Worm (Caenorhabditis elegans) whole organism, L2 larva: ENCODE data around the gene lgc-28.
"Not testable (repeated sequence)": the region's sequence is repeated elsewhere in the genome, so short reads cannot be mapped to it uniquely, and the experiment has no call there.

Experiments
- R02D3.7 ChIP-seq: fragments of 150-350 bp; optimal IDR thresholded peaks from 2 replicates; lab custom pipeline; 2014; ENCODE audit warnings: missing biosample characterization, missing genetic modification characterization
- Y55F3AM.14 ChIP-seq: fragments of 200-800 bp; sonication (Bioruptor generic); optimal IDR thresholded peaks from 2 replicates; lab custom pipeline; 2018; ENCODE audit warnings: mild to moderate bottlenecking, missing genetic modification characterization, missing compliant biosample characterization
- ZK546.5 ChIP-seq: sonication (generic microtip); optimal IDR thresholded peaks from 2 replicates; lab custom pipeline; 2017; ENCODE audit warnings: missing biosample characterization, missing genetic modification characterization
- ama-1 ChIP-seq: fragments of 150-350 bp; optimal IDR thresholded peaks from 2 replicates; lab custom pipeline; 2018; ENCODE audit warnings: inconsistent platforms
- blmp-1 ChIP-seq: sonication (generic microtip); optimal IDR thresholded peaks from 2 replicates; lab custom pipeline; 2017; ENCODE audit warnings: missing genetic modification characterization, mild to moderate bottlenecking, missing compliant biosample characterization, antibody characterized with exemption, moderate library complexity; ENCODE audit not compliant: insufficient read depth
- ceh-16 ChIP-seq: fragments of 150-350 bp; optimal IDR thresholded peaks from 2 replicates; lab custom pipeline; 2014; ENCODE audit warnings: missing biosample characterization, missing genetic modification characterization
- ceh-82 ChIP-seq: fragments of 150-350 bp; optimal IDR thresholded peaks from 2 replicates; lab custom pipeline; 2014; ENCODE audit warnings: missing biosample characterization, missing genetic modification characterization
- crh-2 ChIP-seq: sonication (generic microtip); optimal IDR thresholded peaks from 2 replicates; lab custom pipeline; 2017; ENCODE audit warnings: missing biosample characterization, missing genetic modification characterization
- dmd-4 ChIP-seq: sonication (generic microtip); optimal IDR thresholded peaks from 2 replicates; lab custom pipeline; 2017; ENCODE audit warnings: missing biosample characterization, missing genetic modification characterization
- egl-27 ChIP-seq: sonication (generic microtip); optimal IDR thresholded peaks from 3 replicates; lab custom pipeline; 2017; ENCODE audit warnings: missing biosample characterization, missing genetic modification reagents, missing genetic modification characterization
- elt-1 ChIP-seq: fragments of 150-350 bp; optimal IDR thresholded peaks from 2 replicates; lab custom pipeline; 2014; ENCODE audit warnings: missing biosample characterization, missing genetic modification characterization
- elt-3 ChIP-seq: sonication (generic microtip); optimal IDR thresholded peaks from 2 replicates; lab custom pipeline; 2017; ENCODE audit warnings: missing biosample characterization, missing genetic modification characterization
- fos-1 ChIP-seq: fragments of 150-350 bp; optimal IDR thresholded peaks from 2 replicates; lab custom pipeline; 2014; ENCODE audit warnings: missing biosample characterization, missing genetic modification characterization
- lin-13 ChIP-seq: fragments of 150-350 bp; optimal IDR thresholded peaks from 2 replicates; lab custom pipeline; 2014; ENCODE audit warnings: missing biosample characterization, missing genetic modification reagents, missing genetic modification characterization
- lin-39 ChIP-seq: fragments of 150-350 bp; optimal IDR thresholded peaks from 2 replicates; lab custom pipeline; 2014; ENCODE audit warnings: missing biosample characterization, missing genetic modification reagents, missing genetic modification characterization
- mbf-1 ChIP-seq: sonication (generic microtip); optimal IDR thresholded peaks from 2 replicates; lab custom pipeline; 2017; ENCODE audit warnings: missing biosample characterization, missing genetic modification characterization
- mdl-1 ChIP-seq, 2 experiments: fragments of 150-350 bp in 1 of 2; sonication (generic microtip) in 1 of 2; optimal IDR thresholded peaks; 2 replicates each; lab custom pipeline; 2017; ENCODE audit warnings: missing biosample characterization in 2 of 2, missing genetic modification characterization in 2 of 2
- nhr-11 ChIP-seq: fragments of 150-350 bp; optimal IDR thresholded peaks from 2 replicates; lab custom pipeline; 2014; ENCODE audit warnings: missing biosample characterization, missing genetic modification characterization
- nhr-129 ChIP-seq: fragments of 150-350 bp; optimal IDR thresholded peaks from 2 replicates; lab custom pipeline; 2014; ENCODE audit warnings: missing biosample characterization, missing genetic modification characterization
- nhr-21 ChIP-seq: fragments of 150-350 bp; optimal IDR thresholded peaks from 2 replicates; lab custom pipeline; 2014; ENCODE audit warnings: missing biosample characterization, missing genetic modification characterization
- nhr-23 ChIP-seq: fragments of 150-350 bp; optimal IDR thresholded peaks from 2 replicates; lab custom pipeline; 2014; ENCODE audit warnings: missing biosample characterization, missing genetic modification reagents, missing genetic modification characterization
- nhr-237 ChIP-seq: fragments of 150-350 bp; optimal IDR thresholded peaks from 2 replicates; lab custom pipeline; 2014; ENCODE audit warnings: missing biosample characterization, missing genetic modification characterization
- nhr-25 ChIP-seq: fragments of 150-350 bp; sonication (generic microtip); optimal IDR thresholded peaks from 3 replicates; lab custom pipeline; 2014; ENCODE audit warnings: missing biosample characterization, missing genetic modification characterization
- nhr-6 ChIP-seq: fragments of 150-350 bp; optimal IDR thresholded peaks from 2 replicates; lab custom pipeline; 2014; ENCODE audit warnings: missing biosample characterization, missing genetic modification characterization
- skn-1 ChIP-seq: sonication (generic microtip); optimal IDR thresholded peaks from 2 replicates; lab custom pipeline; 2017; ENCODE audit warnings: missing biosample characterization, missing genetic modification characterization
- sma-3 ChIP-seq: sonication (generic microtip); optimal IDR thresholded peaks from 2 replicates; lab custom pipeline; 2016; ENCODE audit warnings: missing genetic modification reagents, missing genetic modification characterization, missing compliant biosample characterization
- unc-39 ChIP-seq: fragments of 150-350 bp; optimal IDR thresholded peaks from 2 replicates; lab custom pipeline; 2014; ENCODE audit warnings: missing biosample characterization, missing genetic modification characterization
- unc-62 ChIP-seq: fragments of 150-350 bp; optimal IDR thresholded peaks from 2 replicates; lab custom pipeline; 2014; ENCODE audit warnings: missing biosample characterization, missing genetic modification reagents, missing genetic modification characterization
- zag-1 ChIP-seq: fragments of 150-350 bp; optimal IDR thresholded peaks from 2 replicates; lab custom pipeline; 2014; ENCODE audit warnings: missing biosample characterization, missing genetic modification characterization
- ztf-4 ChIP-seq: fragments of 150-350 bp; optimal IDR thresholded peaks from 2 replicates; lab custom pipeline; 2014; ENCODE audit warnings: missing biosample characterization, missing genetic modification characterization

lgc-28 gene

ce11 chrII:2600176-2600575 is 24.7 kb upstream of the lgc-28 start, which contains the start of gene F33H12.1:
Gene F33H12.1 (plus strand): TSS chrII:2600476.
- TF ChIP-seq elt-1 (tag; lab: Kevin White, UChicago); ZK546.5; dmd-4 (tag; lab: Kevin White, UChicago): not testable (repeated sequence)

ce11 chrII:2600931-2601330 is 24.0 kb upstream of the lgc-28 start:
- TF ChIP-seq ztf-4 (no peak), mdl-1 (tag; optimal IDR thresholded peaks at IDR 0.05; lab: Kevin White, UChicago) (no peak), nhr-6 (tag; lab: Kevin White, UChicago) (no peak), ceh-16 (tag; lab: Kevin White, UChicago) (no peak), sma-3 (GFP tag; lab: Kevin White, UChicago) (no peak), nhr-129 (tag; lab: Kevin White, UChicago) (no peak)

DNA sequence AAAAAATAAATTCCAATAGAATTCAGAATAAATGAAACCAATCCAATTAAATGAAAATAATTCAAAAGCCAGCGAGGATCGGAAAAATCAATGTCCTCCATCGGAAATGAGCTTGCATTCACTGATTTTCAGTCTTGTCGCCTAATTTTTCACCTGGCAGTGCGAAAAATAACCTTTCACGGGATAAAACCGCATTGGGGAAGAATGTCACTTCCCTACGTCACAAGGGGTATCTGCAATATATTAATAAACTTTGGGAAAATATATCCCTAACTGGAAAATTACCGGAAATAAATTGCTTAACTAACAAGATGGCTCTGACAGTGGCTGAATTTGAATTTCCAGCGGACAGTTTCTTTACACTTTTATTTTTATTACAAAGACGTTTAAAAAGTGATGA is 19.6 kb upstream of the lgc-28 start, which contains the start of gene sri-77:
TSS of gene sri-77 (minus strand) at position 101 of the 400 bp plus-strand sequence.
- TF ChIP-seq lin-13 (GFP tag; lab: Kevin White, UChicago) (no peak), mdl-1 (tag; optimal IDR thresholded peaks at IDR 0.05; lab: Kevin White, UChicago) (no peak), nhr-21 (no peak), Y55F3AM.14 (GFP tag; lab: Kevin White, UChicago) (no peak), ama-1 (lab: Kevin White, UChicago) (no peak), sma-3 (GFP tag; lab: Kevin White, UChicago) (no peak), skn-1 (tag; lab: Kevin White, UChicago) (no peak), lin-39 (tag; lab: Kevin White, UChicago) (no peak), crh-2 (tag; lab: Kevin White, UChicago) (no peak), egl-27 (tag; lab: Kevin White, UChicago) (no peak), nhr-23 (tag; lab: Kevin White, UChicago) (no peak), fos-1 (tag; lab: Kevin White, UChicago) (no peak)
- TF ChIP-seq, all 48 proteins: peak for 0

DNA sequence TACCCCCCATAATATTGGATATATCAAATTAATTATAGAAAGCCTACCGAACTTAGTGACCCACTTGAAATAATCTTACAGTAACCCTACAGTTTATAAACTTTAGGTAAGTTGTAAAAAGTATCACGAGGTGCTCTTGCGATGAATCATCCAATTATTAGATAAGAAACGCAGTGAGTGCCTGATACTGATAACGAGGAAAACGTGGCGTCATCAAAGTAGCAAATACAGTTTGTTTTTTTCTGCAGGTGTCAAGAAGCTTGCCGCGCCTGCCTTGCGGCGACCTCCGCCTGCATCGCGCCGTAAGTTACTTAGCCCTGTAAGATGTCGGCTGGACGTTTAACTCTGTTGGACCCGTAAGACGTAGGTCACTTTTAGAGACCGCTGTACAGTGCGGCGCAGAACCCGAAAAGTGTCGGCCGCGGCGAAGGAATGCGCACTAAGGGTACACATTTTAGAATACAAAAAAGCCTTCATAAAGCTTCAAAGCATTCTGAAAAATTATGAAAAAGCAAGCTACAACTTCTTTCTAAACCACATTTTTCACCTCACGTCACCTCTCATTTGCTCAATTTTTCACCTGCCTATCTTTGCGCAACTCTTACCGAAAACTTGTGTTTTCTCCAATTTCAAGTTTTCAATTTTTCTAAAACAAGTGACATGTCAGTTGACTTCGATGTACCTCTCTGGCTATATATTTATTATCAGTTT is 14.5 kb upstream of the lgc-28 start, which contains the start of gene sri-38:
TSS of gene sri-38 (plus strand) at position 661 of the 711 bp plus-strand sequence.
- TF ChIP-seq fos-1 (tag; lab: Kevin White, UChicago) (peak; percentile 95), crh-2 (tag; lab: Kevin White, UChicago) (peak; percentile 49), elt-1 (tag; lab: Kevin White, UChicago) (no peak)

ce11 chrII:2611009-2611408 is 13.9 kb upstream of the lgc-28 start:
- TF ChIP-seq R02D3.7 (tag; lab: Kevin White, UChicago) (no peak), ztf-4 (no peak), fos-1 (tag; lab: Kevin White, UChicago) (no peak), ZK546.5 (no peak), nhr-11 (no peak), mbf-1 (tag; lab: Kevin White, UChicago) (no peak), Y55F3AM.14 (GFP tag; lab: Kevin White, UChicago) (no peak), nhr-23 (tag; lab: Kevin White, UChicago) (no peak), unc-62 (no peak), elt-1 (tag; lab: Kevin White, UChicago) (no peak), nhr-237 (no peak), blmp-1 (no peak), nhr-25 (no peak), skn-1 (tag; lab: Kevin White, UChicago) (no peak), ceh-82 (tag; lab: Kevin White, UChicago) (no peak), zag-1 (tag; lab: Kevin White, UChicago) (no peak), elt-3 (tag; lab: Kevin White, UChicago) (no peak), unc-39 (no peak), nhr-21 (no peak)

- TF ChIP-seq mdl-1 (tag; optimal IDR thresholded peaks at IDR 0.05; lab: Kevin White, UChicago); blmp-1; dmd-4 (tag; lab: Kevin White, UChicago): not testable (repeated sequence)
Measured at ce11 chrII:2612278-2612677, 12.6 kb upstream of the lgc-28 start, which contains the start of gene D2062.13. Gene D2062.13 (plus strand): TSS chrII:2612578.
